Fruit fly (Drosophila melanogaster) whole organism, adult: ENCODE results near the gene Jhbp14.

Experiments
- CG11617 ChIP-seq: fragments of 200-800 bp; sonication (Bioruptor generic); optimal IDR thresholded peaks from 2 replicates; lab custom pipeline; 2017; ENCODE audit warnings: mild to moderate bottlenecking, missing biosample characterization, missing genetic modification reagents, missing genetic modification characterization
- CG12768 ChIP-seq: fragments of 200-800 bp; sonication (Bioruptor generic); optimal IDR thresholded peaks from 2 replicates; lab custom pipeline; 2017; ENCODE audit warnings: missing biosample characterization, missing genetic modification characterization, mild to moderate bottlenecking, moderate library complexity, missing genetic modification reagents
- CG14711 ChIP-seq: fragments of 200-800 bp; sonication (Bioruptor generic); optimal IDR thresholded peaks from 2 replicates; lab custom pipeline; 2018; ENCODE audit warnings: missing biosample characterization, mild to moderate bottlenecking, missing genetic modification characterization, moderate library complexity
- CG33017 ChIP-seq: fragments of 200-800 bp; sonication (Bioruptor generic); optimal IDR thresholded peaks from 2 replicates; lab custom pipeline; 2018; ENCODE audit warnings: missing biosample characterization, mild to moderate bottlenecking, missing genetic modification characterization, moderate library complexity
- CG7101 ChIP-seq: fragments of 200-800 bp; sonication (Bioruptor generic); optimal IDR thresholded peaks from 2 replicates; lab custom pipeline; 2018; ENCODE audit warnings: missing biosample characterization, mild to moderate bottlenecking, missing genetic modification characterization, moderate library complexity
- Clk ChIP-seq: fragments of 200-800 bp; sonication (Bioruptor generic); optimal IDR thresholded peaks from 2 replicates; lab custom pipeline; 2017; ENCODE audit warnings: missing biosample characterization, missing genetic modification characterization
- Crg-1 ChIP-seq: fragments of 200-800 bp; sonication (Bioruptor generic); optimal IDR thresholded peaks from 2 replicates; lab custom pipeline; 2016; ENCODE audit warnings: missing biosample characterization, missing genetic modification characterization
- Hr96 ChIP-seq: fragments of 200-800 bp; sonication (Bioruptor generic); optimal IDR thresholded peaks from 2 replicates; lab custom pipeline; 2016; ENCODE audit warnings: missing biosample characterization, missing genetic modification characterization
- Mnt ChIP-seq: fragments of 200-800 bp; sonication (Bioruptor generic); optimal IDR thresholded peaks from 2 replicates; lab custom pipeline; 2016; ENCODE audit warnings: missing biosample characterization, mild to moderate bottlenecking, missing genetic modification characterization
- cic ChIP-seq: fragments of 200-800 bp; sonication (Bioruptor generic); optimal IDR thresholded peaks from 2 replicates; lab custom pipeline; 2017; ENCODE audit warnings: missing biosample characterization, mild to moderate bottlenecking, missing genetic modification characterization, moderate library complexity
- cnc ChIP-seq, 2 experiments: fragments of >200 bp; optimal IDR thresholded peaks; 2 replicates each; lab custom pipeline; 2017
- kay ChIP-seq: fragments of 200-800 bp; sonication (Bioruptor generic); peaks from one replicate; lab custom pipeline; 2016; ENCODE audit warnings: missing biosample characterization, missing genetic modification characterization, borderline replicate concordance
- toe ChIP-seq: fragments of 200-800 bp; sonication (Bioruptor generic); optimal IDR thresholded peaks from 2 replicates; lab custom pipeline; 2016; ENCODE audit warnings: missing biosample characterization, missing genetic modification characterization

- peak; percentile 79 for TF ChIP-seq Mnt (GFP tag; lab: Kevin White, UChicago)
- TF ChIP-seq CG7101 (tag; lab: Kevin White, UChicago): peak; percentile 23
- no peak for TF ChIP-seq toe (GFP tag; lab: Kevin White, UChicago)
- TF ChIP-seq CG14711 (tag; lab: Kevin White, UChicago): no peak
- peak; percentile 64 for TF ChIP-seq cic (GFP tag; lab: Kevin White, UChicago)
- TF ChIP-seq Hr96 (GFP tag; lab: Kevin White, UChicago): no peak
- no peak for TF ChIP-seq cnc (optimal IDR thresholded peaks at IDR 0.05; lab: Kevin White, UChicago)
- TF ChIP-seq kay (GFP tag; lab: Kevin White, UChicago): peak; percentile 98
- peak; percentile 9 for TF ChIP-seq CG12768 (GFP tag; lab: Kevin White, UChicago)
- TF ChIP-seq CG33017 (tag; lab: Kevin White, UChicago): no peak
- TF ChIP-seq CG11617 (GFP tag; lab: Kevin White, UChicago): no peak
- TF ChIP-seq Clk (GFP tag; lab: Kevin White, UChicago): no peak
- no peak for TF ChIP-seq Crg-1 (GFP tag; lab: Kevin White, UChicago)
Measured at dm6 chr2L:13206857-13207463, 29.3 kb upstream of the Jhbp14 start.
